Worm (Caenorhabditis elegans) whole organism, L1 larva: ENCODE measurements around the gene let-413.
A peak's percentile ranks its signal among the peaks of the same experiment; 100 is the strongest.

Experiments used
- F16B12.6 ChIP-seq: fragments of 150-350 bp; optimal IDR thresholded peaks from 2 replicates; lab custom pipeline; 2014; ENCODE audit warnings: missing biosample characterization, missing genetic modification characterization
- aha-1 ChIP-seq: fragments of 150-350 bp; optimal IDR thresholded peaks from 2 replicates; lab custom pipeline; 2014; ENCODE audit warnings: missing biosample characterization, missing genetic modification characterization
- ama-1 ChIP-seq: fragments of 150-350 bp; optimal IDR thresholded peaks from 2 replicates; lab custom pipeline; 2014
- ceh-63 ChIP-seq: fragments of 200-800 bp; sonication (Bioruptor generic); optimal IDR thresholded peaks from 2 replicates; lab custom pipeline; 2018; ENCODE audit warnings: mild to moderate bottlenecking, missing genetic modification characterization, missing compliant biosample characterization
- ceh-8 ChIP-seq: fragments of 200-800 bp; sonication (Bioruptor generic); optimal IDR thresholded peaks from 2 replicates; lab custom pipeline; 2018; ENCODE audit warnings: mild to moderate bottlenecking, missing genetic modification characterization, moderate library complexity, missing compliant biosample characterization
- ceh-82 ChIP-seq, 3 experiments: fragments of 150-350 bp in 1 of 3; sonication (generic microtip) in 2 of 3; optimal IDR thresholded peaks; 2 replicates each; lab custom pipeline; 2014 to 2017; ENCODE audit warnings: missing biosample characterization in 3 of 3, missing genetic modification characterization in 3 of 3
- ceh-90 ChIP-seq: sonication (generic microtip); optimal IDR thresholded peaks from 2 replicates; lab custom pipeline; 2016; ENCODE audit warnings: missing genetic modification characterization, missing compliant biosample characterization
- dsc-1 ChIP-seq: sonication (generic microtip); optimal IDR thresholded peaks from 2 replicates; lab custom pipeline; 2016; ENCODE audit warnings: mild to moderate bottlenecking, missing genetic modification characterization, missing compliant biosample characterization
- egl-13 ChIP-seq: sonication (generic microtip); optimal IDR thresholded peaks from 2 replicates; lab custom pipeline; 2016; ENCODE audit warnings: missing genotype, missing genetic modification reagents, missing genetic modification characterization, missing compliant biosample characterization
- egl-27 ChIP-seq, 2 experiments: fragments of 150-350 bp in 1 of 2; sonication (generic microtip); optimal IDR thresholded peaks; 3 replicates each; lab custom pipeline; 2017 to 2018; ENCODE audit warnings: missing biosample characterization in 2 of 2, missing genetic modification characterization in 2 of 2, missing genetic modification reagents in 2 of 2
- elt-2 ChIP-seq: sonication (generic microtip); optimal IDR thresholded peaks from 2 replicates; lab custom pipeline; 2016; ENCODE audit warnings: missing genetic modification characterization, mild to moderate bottlenecking, inconsistent platforms, missing compliant biosample characterization, missing genetic modification reagents
- elt-3 ChIP-seq, 6 experiments: fragments of 150-350 bp in 1 of 6; sonication (generic microtip); optimal IDR thresholded peaks; 2 replicates each; lab custom pipeline; 2017 to 2018; ENCODE audit warnings: missing biosample characterization in 6 of 6, missing genetic modification characterization in 6 of 6, inconsistent platforms in 1 of 6
- fkh-10 ChIP-seq: sonication (generic microtip); optimal IDR thresholded peaks from 2 replicates; lab custom pipeline; 2017; ENCODE audit warnings: missing biosample characterization, missing genetic modification reagents, missing genetic modification characterization
- fkh-4 ChIP-seq: sonication (generic microtip); optimal IDR thresholded peaks from 2 replicates; lab custom pipeline; 2016; ENCODE audit warnings: missing compliant biosample characterization, missing genetic modification characterization, borderline replicate concordance
- fkh-8 ChIP-seq: sonication (generic microtip); optimal IDR thresholded peaks from 2 replicates; lab custom pipeline; 2016; ENCODE audit warnings: mild to moderate bottlenecking, missing genetic modification characterization, missing compliant biosample characterization
- fos-1 ChIP-seq: fragments of 150-350 bp; optimal IDR thresholded peaks from 2 replicates; lab custom pipeline; 2014; ENCODE audit warnings: missing biosample characterization, missing genetic modification characterization
- grh-1 ChIP-seq: fragments of 200-800 bp; sonication (Bioruptor generic); IDR thresholded peaks from 2 replicates; pipeline ENCODE4 v1.3.6; 2022; ENCODE audit warnings: missing genetic modification reagents, missing genetic modification characterization, missing compliant biosample characterization
- hlh-4 ChIP-seq: sonication (generic microtip); optimal IDR thresholded peaks from 2 replicates; lab custom pipeline; 2016; ENCODE audit warnings: mild to moderate bottlenecking, missing genetic modification characterization, missing compliant biosample characterization
- hpl-2 ChIP-seq: fragments of 150-350 bp; optimal IDR thresholded peaks from 2 replicates; lab custom pipeline; 2014; ENCODE audit warnings: missing biosample characterization, missing genetic modification reagents, missing genetic modification characterization
- irx-1 ChIP-seq: sonication (generic microtip); optimal IDR thresholded peaks from 2 replicates; lab custom pipeline; 2016; ENCODE audit warnings: missing genetic modification characterization, missing compliant biosample characterization
- lin-13 ChIP-seq: fragments of 150-350 bp; optimal IDR thresholded peaks from 2 replicates; lab custom pipeline; 2014; ENCODE audit warnings: missing biosample characterization, missing genetic modification reagents, missing genetic modification characterization
- lin-14 ChIP-seq: fragments of 200-800 bp; sonication (Bioruptor generic); optimal IDR thresholded peaks from 2 replicates; lab custom pipeline; 2018; ENCODE audit warnings: mild to moderate bottlenecking, missing genetic modification characterization, moderate library complexity, missing compliant biosample characterization
- lir-3 ChIP-seq: sonication (generic microtip); optimal IDR thresholded peaks from 2 replicates; lab custom pipeline; 2016; ENCODE audit warnings: mild to moderate bottlenecking, missing genetic modification characterization, moderate library complexity, missing compliant biosample characterization; ENCODE audit not compliant: poor library complexity
- lsy-2 ChIP-seq, 2 experiments: fragments of 150-350 bp; optimal IDR thresholded peaks; 2 replicates each; lab custom pipeline; 2014; ENCODE audit warnings: missing biosample characterization in 2 of 2, missing genetic modification characterization in 2 of 2
- mab-9 ChIP-seq: fragments of 200-800 bp; sonication (Bioruptor generic); IDR thresholded peaks from 2 replicates; pipeline ENCODE4 v1.3.6; 2022; ENCODE audit warnings: missing genetic modification reagents, missing genetic modification characterization, missing compliant biosample characterization
- mdl-1 ChIP-seq, 2 experiments: fragments of 150-350 bp; optimal IDR thresholded peaks; 2 replicates each; lab custom pipeline; 2014 to 2017; ENCODE audit warnings: missing biosample characterization in 2 of 2, missing genetic modification characterization in 2 of 2, inconsistent platforms in 1 of 2
- mep-1 ChIP-seq: fragments of 150-350 bp; optimal IDR thresholded peaks from 2 replicates; lab custom pipeline; 2014; ENCODE audit warnings: missing biosample characterization, missing genetic modification characterization
- nhr-12 ChIP-seq: sonication (generic microtip); optimal IDR thresholded peaks from 2 replicates; lab custom pipeline; 2017; ENCODE audit warnings: missing biosample characterization, missing genetic modification characterization
- nhr-20 ChIP-seq: sonication (generic microtip); optimal IDR thresholded peaks from 2 replicates; lab custom pipeline; 2016; ENCODE audit warnings: mild to moderate bottlenecking, missing genetic modification characterization, missing compliant biosample characterization
- nhr-47 ChIP-seq: sonication (generic microtip); optimal IDR thresholded peaks from 2 replicates; lab custom pipeline; 2016; ENCODE audit warnings: mild to moderate bottlenecking, missing genetic modification characterization, moderate library complexity, missing compliant biosample characterization
- nhr-71 ChIP-seq: sonication (generic microtip); optimal IDR thresholded peaks from 2 replicates; lab custom pipeline; 2016; ENCODE audit warnings: mild to moderate bottlenecking, missing genetic modification characterization, moderate library complexity, missing compliant biosample characterization
- nhr-76 ChIP-seq: sonication (generic microtip); optimal IDR thresholded peaks from 2 replicates; lab custom pipeline; 2017; ENCODE audit warnings: missing biosample characterization, missing genetic modification characterization
- rnt-1 ChIP-seq: sonication (generic microtip); optimal IDR thresholded peaks from 2 replicates; lab custom pipeline; 2016; ENCODE audit warnings: mild to moderate bottlenecking, missing genetic modification characterization, moderate library complexity, missing compliant biosample characterization
- snpc-4 ChIP-seq: fragments of 150-350 bp; optimal IDR thresholded peaks from 2 replicates; lab custom pipeline; 2014; ENCODE audit warnings: missing biosample characterization, missing genetic modification characterization
- sox-4 ChIP-seq: sonication (generic microtip); optimal IDR thresholded peaks from 2 replicates; lab custom pipeline; 2016; ENCODE audit warnings: missing genetic modification characterization, missing compliant biosample characterization
- sptf-1 ChIP-seq: fragments of 150-350 bp; optimal IDR thresholded peaks from 2 replicates; lab custom pipeline; 2014; ENCODE audit warnings: missing biosample characterization, missing genetic modification characterization
- sup-37 ChIP-seq: fragments of 200-800 bp; sonication (Bioruptor generic); optimal IDR thresholded peaks from 2 replicates; lab custom pipeline; 2018; ENCODE audit warnings: mild to moderate bottlenecking, missing genetic modification characterization, missing compliant biosample characterization
- tlp-1 ChIP-seq: fragments of 150-350 bp; optimal IDR thresholded peaks from 2 replicates; lab custom pipeline; 2014; ENCODE audit warnings: missing biosample characterization, missing genetic modification characterization
- unc-62 ChIP-seq: fragments of 150-350 bp; optimal IDR thresholded peaks from 2 replicates; lab custom pipeline; 2014; ENCODE audit warnings: missing biosample characterization, missing genetic modification reagents, missing genetic modification characterization
- unc-86 ChIP-seq: sonication (generic microtip); optimal IDR thresholded peaks from 2 replicates; lab custom pipeline; 2016; ENCODE audit warnings: missing genetic modification characterization, missing compliant biosample characterization
- xbp-1 ChIP-seq: sonication (generic microtip); optimal IDR thresholded peaks from 2 replicates; lab custom pipeline; 2016; ENCODE audit warnings: missing genetic modification characterization, missing compliant biosample characterization
- zag-1 ChIP-seq: fragments of 150-350 bp; optimal IDR thresholded peaks from 2 replicates; lab custom pipeline; 2014; ENCODE audit warnings: missing biosample characterization, missing genetic modification characterization
- zip-4 ChIP-seq: fragments of 200-800 bp; sonication (Bioruptor generic); optimal IDR thresholded peaks from 2 replicates; lab custom pipeline; 2018; ENCODE audit warnings: mild to moderate bottlenecking, missing genetic modification characterization, moderate library complexity, missing compliant biosample characterization
- ztf-11 ChIP-seq, 2 experiments: sonication (generic microtip); optimal IDR thresholded peaks; 2 replicates each; lab custom pipeline; 2016 to 2017; ENCODE audit warnings: missing genetic modification characterization in 2 of 2, missing biosample characterization in 1 of 2, missing compliant biosample characterization in 1 of 2
- ztf-4 ChIP-seq: fragments of 150-350 bp; optimal IDR thresholded peaks from 2 replicates; lab custom pipeline; 2014; ENCODE audit warnings: missing biosample characterization, missing genetic modification characterization

The let-413 gene

ce11 chrV:7978798-7979197 is 1.2 kb upstream of the let-413 start (continued):
- peak in 1 of 2 experiments; percentile 82 for TF ChIP-seq lsy-2 (tag; optimal IDR thresholded peaks at IDR 0.05; lab: Kevin White, UChicago)
- no peak for TF ChIP-seq snpc-4 (tag; lab: Kevin White, UChicago)
- no peak for TF ChIP-seq fkh-4 (tag; lab: Kevin White, UChicago)
- TF ChIP-seq lir-3 (tag; lab: Kevin White, UChicago) = no peak
- TF ChIP-seq sptf-1 (tag; lab: Kevin White, UChicago) = no peak
- TF ChIP-seq ztf-4 = no peak
- no peak for TF ChIP-seq unc-62 (GFP tag; lab: Kevin White, UChicago)

DNA sequence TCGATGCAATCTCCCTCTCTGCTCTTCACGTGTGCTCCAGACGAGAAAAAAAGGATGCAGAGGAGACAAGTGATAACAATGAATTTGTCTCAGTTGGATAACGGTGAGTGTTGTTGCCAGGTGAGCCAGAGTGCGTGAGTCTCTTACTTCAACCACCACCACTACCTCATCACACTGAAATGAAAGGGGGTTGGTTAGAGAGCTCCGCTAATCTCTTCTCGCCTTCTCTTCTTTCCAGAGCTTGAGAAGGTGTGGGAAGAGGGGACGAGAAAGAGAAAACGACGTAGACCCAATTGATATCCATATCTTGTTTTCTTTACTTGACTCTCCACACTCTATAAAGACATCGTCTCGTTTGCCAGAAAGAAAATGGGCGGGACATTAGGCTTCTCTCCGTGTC is 6.2 kb downstream of the let-413 start:
- TF ChIP-seq dsc-1 (tag; lab: Kevin White, UChicago) = peak; percentile 8
- peak; percentile 12 for TF ChIP-seq sox-4
- peak; percentile 69 for TF ChIP-seq fkh-8
- peak; percentile 8 for TF ChIP-seq nhr-71 (tag; lab: Kevin White, UChicago)
- no peak for TF ChIP-seq ceh-8 (GFP tag; lab: Kevin White, UChicago)

DNA sequence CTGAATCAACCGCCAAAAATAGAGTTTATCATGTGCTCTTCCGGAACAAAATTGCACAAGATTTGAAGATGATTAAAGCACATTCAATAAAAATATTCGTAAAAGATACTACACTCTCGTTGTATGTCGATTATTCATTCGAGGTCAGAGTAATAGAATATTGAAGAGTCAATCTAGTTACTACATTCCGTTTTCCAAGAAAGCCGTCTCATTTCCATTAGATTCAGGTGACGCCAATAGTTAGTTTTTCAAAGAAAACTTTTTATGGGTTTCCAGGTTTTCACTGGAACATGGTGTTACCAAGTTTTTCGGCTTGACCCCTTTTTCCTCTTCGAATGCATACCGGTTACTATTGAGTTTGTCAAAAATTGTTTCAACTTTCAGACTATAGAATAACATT is 7.1 kb downstream of the let-413 start:
- TF ChIP-seq nhr-20 (peak; percentile 43), nhr-12 (no peak), egl-27 (tag; optimal IDR thresholded peaks at IDR 0.05; lab: Kevin White, UChicago) (no peak), sox-4 (peak; percentile 32), lin-14 (GFP tag; lab: Kevin White, UChicago) (peak; percentile 16), sup-37 (GFP tag; lab: Kevin White, UChicago) (no peak), lsy-2 (tag; optimal IDR thresholded peaks at IDR 0.05; lab: Kevin White, UChicago) (peak in 1 of 2 experiments; percentile 1), fkh-10 (no peak), fkh-8 (peak; percentile 77), nhr-71 (tag; lab: Kevin White, UChicago) (peak; percentile 51), egl-13 (tag; lab: Kevin White, UChicago) (peak; percentile 22), lir-3 (tag; lab: Kevin White, UChicago) (no peak), mab-9 (GFP tag; lab: Robert Waterston, UW) (no peak), nhr-47 (tag; lab: Kevin White, UChicago) (peak; percentile 41), elt-2 (no peak), ama-1 (lab: Kevin White, UChicago) (no peak), fos-1 (tag; lab: Kevin White, UChicago) (no peak), dsc-1 (tag; lab: Kevin White, UChicago) (peak; percentile 46), unc-86 (no peak), ceh-90 (no peak)

DNA sequence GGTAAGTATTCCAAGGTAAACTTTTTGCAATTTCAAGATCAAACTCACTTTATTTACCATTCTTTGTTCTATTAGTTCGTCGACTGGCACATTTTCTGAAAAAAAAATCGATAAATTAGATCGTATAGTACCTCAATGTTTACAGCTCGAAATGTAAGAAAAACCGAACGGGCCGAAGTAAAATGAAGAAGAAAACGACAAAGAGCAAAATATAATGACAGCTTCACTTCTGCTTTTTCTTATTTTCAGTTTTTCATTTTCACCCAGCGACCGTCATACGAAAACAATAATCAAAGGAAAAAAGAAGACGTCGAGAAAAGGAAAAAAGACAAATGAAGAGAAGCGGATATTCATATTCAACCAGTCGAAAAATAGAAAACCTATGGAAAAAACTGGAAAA is 8.5 kb downstream of the let-413 start, which contains the start of gene che-7:
che-7 (minus strand) TSS at position 101 of the 400 bp plus-strand sequence.
- TF ChIP-seq sup-37 (GFP tag; lab: Kevin White, UChicago) = no peak
- no peak for TF ChIP-seq ceh-63 (GFP tag; lab: Kevin White, UChicago)
- no peak for TF ChIP-seq ama-1 (lab: Kevin White, UChicago)
- no peak for TF ChIP-seq ztf-4
- TF ChIP-seq xbp-1 (tag; lab: Kevin White, UChicago) = no peak
- no peak for TF ChIP-seq ceh-8 (GFP tag; lab: Kevin White, UChicago)
- no peak for TF ChIP-seq zag-1 (tag; lab: Kevin White, UChicago)
- no peak for TF ChIP-seq zip-4 (GFP tag; lab: Kevin White, UChicago)
- TF ChIP-seq rnt-1 (tag; lab: Kevin White, UChicago) = no peak
- TF ChIP-seq F16B12.6 (tag; lab: Kevin White, UChicago) = no peak
- TF ChIP-seq mep-1 (tag; lab: Kevin White, UChicago) = no peak
- TF ChIP-seq mdl-1 (tag; optimal IDR thresholded peaks at IDR 0.05; lab: Kevin White, UChicago) = no peak

- no peak for TF ChIP-seq snpc-4 (tag; lab: Kevin White, UChicago)
- no peak for TF ChIP-seq irx-1
- no peak for TF ChIP-seq ztf-4
- TF ChIP-seq elt-3 (tag; optimal IDR thresholded peaks at IDR 0.05; lab: Kevin White, UChicago) = no peak
- TF ChIP-seq grh-1 (GFP tag; lab: Robert Waterston, UW) = no peak
- TF ChIP-seq ztf-11 (tag; optimal IDR thresholded peaks at IDR 0.05; lab: Kevin White, UChicago) = no peak
- TF ChIP-seq nhr-76 = no peak
- no peak for TF ChIP-seq lir-3 (tag; lab: Kevin White, UChicago)
- no peak for TF ChIP-seq hpl-2 (GFP tag; lab: Kevin White, UChicago)
- TF ChIP-seq ceh-82 (tag; optimal IDR thresholded peaks at IDR 0.05; lab: Kevin White, UChicago) = no peak
- TF ChIP-seq aha-1 (tag; lab: Kevin White, UChicago) = no peak
- no peak for TF ChIP-seq tlp-1 (tag; lab: Kevin White, UChicago)
- no peak for TF ChIP-seq hlh-4 (tag; lab: Kevin White, UChicago)
- TF ChIP-seq lin-13 = no peak
Measured at ce11 chrV:7964429-7964828, 13.1 kb downstream of the let-413 start.
